Worm (Caenorhabditis elegans): ENCODE results near the gene cest-5.2.

Gene cest-5.2

DNA sequence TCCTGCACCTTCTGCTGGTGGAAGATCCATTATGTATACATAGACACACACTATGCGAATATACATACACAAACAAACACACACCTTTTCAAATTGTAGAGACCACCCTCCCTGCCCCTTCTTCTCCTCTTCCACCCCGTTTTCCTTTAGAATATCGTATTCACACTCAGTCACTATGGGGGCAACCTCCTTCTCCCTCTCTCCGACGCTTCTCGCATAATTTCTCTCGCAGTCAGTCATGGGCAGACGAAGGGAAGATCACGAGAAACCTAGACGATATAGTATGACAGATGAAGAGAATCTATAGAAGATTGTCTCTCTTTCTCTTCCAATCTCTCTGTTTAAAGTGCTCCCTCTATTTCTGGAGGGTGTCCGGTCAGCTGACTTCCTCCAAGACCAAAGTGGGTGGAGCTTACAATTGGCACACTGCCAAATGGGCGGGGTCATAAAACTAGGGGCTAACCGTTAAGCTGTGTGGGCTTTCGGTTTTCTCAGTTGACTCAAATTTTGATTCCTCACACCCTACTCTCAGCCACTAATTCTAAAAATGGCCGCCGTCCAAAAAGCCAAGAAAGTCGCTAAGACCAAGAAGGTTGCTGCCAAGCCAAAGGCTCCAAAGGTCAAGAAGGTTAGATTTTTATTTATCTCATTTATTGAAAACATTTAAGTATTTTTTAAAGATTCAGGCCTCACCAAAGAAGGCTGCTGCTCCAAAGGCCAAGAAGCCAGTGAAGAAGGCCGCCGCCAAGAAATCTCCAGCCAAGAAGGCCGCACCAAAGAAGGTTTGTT, 18.3 kb upstream of the cest-5.2 start, which contains the start of gene hil-7 (continued):
- no peak for TF ChIP-seq fkh-4 (tag; optimal IDR thresholded peaks at IDR 0.05; ENCODE audit: borderline replicate concordance)
- no peak for TF ChIP-seq sup-37 (GFP tag; optimal IDR thresholded peaks at IDR 0.05)
- TF ChIP-seq hlh-4 (tag; optimal IDR thresholded peaks at IDR 0.05): no peak
- peak; percentile 77 for TF ChIP-seq lin-13 (GFP tag; optimal IDR thresholded peaks at IDR 0.05)

DNA sequence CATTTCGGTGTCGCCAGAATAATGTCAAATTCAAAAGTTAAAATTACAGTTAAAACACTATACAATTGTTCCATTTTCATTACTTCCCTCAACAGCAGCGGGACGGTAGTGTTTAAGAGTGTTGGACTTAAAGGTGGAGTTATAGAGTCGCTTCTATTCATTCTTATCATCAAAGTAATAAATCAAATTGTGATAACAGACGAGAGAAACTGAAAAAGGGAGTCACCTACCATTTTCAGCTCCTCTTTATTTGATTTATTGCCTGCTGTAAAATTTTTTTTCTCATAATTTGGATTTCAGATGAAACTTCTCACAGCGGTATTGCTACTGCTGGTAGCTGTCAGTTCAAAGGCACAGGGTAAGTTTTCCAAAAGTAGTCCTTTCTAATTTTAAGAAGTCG, 12.2 kb upstream of the cest-5.2 start, which contains the start of gene C01B10.6:
C01B10.6 (plus strand) TSS at position 301 of the 400 bp plus-strand sequence.
- no peak for TF ChIP-seq ets-5 (GFP tag; IDR thresholded peaks at IDR 0.05)
- TF ChIP-seq alr-1 (tag; optimal IDR thresholded peaks at IDR 0.05; ENCODE audit: borderline replicate concordance): no peak
- no peak for TF ChIP-seq dpl-1 (GFP tag; optimal IDR thresholded peaks at IDR 0.05)
- no peak for TF ChIP-seq elt-3 (tag; optimal IDR thresholded peaks at IDR 0.05)

DNA sequence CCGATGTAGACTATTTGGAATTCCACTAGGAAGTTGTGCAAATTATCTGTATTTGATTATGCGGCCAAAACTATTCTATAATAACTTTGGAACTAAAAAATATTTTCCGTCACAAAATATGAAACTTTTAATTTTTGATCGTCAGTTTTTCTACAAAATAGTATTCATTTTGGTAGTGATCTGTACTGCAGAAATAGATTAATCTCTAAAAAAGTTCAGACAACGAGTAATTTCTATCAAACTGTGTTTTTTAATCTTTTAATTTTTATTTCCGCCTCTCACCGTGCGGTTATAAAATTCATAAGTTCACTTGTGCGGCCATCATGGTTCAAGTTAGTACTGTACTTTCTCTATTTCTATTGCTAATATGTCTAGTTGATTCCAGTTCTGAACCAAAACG, 10.5 kb upstream of the cest-5.2 start, which contains the start of gene C01B10.7:
C01B10.7 (plus strand) TSS at position 301 of the 400 bp plus-strand sequence.
- TF ChIP-seq pqm-1 (tag; optimal IDR thresholded peaks at IDR 0.05): no peak
- TF ChIP-seq alr-1 (tag; optimal IDR thresholded peaks at IDR 0.05; ENCODE audit: borderline replicate concordance): no peak
- no peak for TF ChIP-seq nhr-237 (tag; optimal IDR thresholded peaks at IDR 0.05)
- TF ChIP-seq sptf-1 (tag; optimal IDR thresholded peaks at IDR 0.05): no peak
- TF ChIP-seq nhr-85 (tag): no peak
- no peak for TF ChIP-seq efl-1 (optimal IDR thresholded peaks at IDR 0.05)
- TF ChIP-seq efl-1 (GFP tag; optimal IDR thresholded peaks at IDR 0.05 in 1 of 2): no peak
- no peak for TF ChIP-seq jun-1 (tag; optimal IDR thresholded peaks at IDR 0.05)
- no peak for TF ChIP-seq C16A3.4 (tag; optimal IDR thresholded peaks at IDR 0.05)
- TF ChIP-seq ets-5 (GFP tag; IDR thresholded peaks at IDR 0.05): no peak
- no peak for TF ChIP-seq nhr-76 (tag; optimal IDR thresholded peaks at IDR 0.05)
- TF ChIP-seq nhr-84 (tag; optimal IDR thresholded peaks at IDR 0.05): no peak
- no peak for TF ChIP-seq ztf-4 (tag; optimal IDR thresholded peaks at IDR 0.05)
- no peak for TF ChIP-seq nhr-90 (tag; optimal IDR thresholded peaks at IDR 0.05; ENCODE audit: poor library complexity)
- TF ChIP-seq ama-1 (optimal IDR thresholded peaks at IDR 0.05): no peak
- TF ChIP-seq mab-9 (GFP tag; IDR thresholded peaks at IDR 0.05): no peak
- no peak for TF ChIP-seq aly-2 (tag; optimal IDR thresholded peaks at IDR 0.05)

DNA sequence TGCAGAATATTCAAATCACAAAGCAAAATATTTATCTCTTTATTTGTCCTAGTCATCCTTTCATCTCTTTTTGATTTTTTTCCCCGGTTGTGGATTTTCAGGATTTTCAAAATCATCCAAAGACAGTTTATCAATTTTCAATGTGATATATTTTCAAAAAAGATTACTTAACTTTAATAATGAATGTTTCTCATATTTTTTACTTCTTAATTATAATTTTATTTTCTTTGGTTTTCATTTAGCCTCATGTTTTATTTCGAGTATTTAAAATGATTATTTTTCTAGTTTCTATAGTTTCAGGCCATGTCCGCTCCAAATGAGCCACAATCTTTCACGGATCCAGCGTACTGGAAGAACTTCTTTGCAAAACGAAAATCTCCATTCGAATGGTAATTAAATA, 7.1 kb upstream of the cest-5.2 start, which contains the start of gene metl-13:
metl-13 (plus strand) TSS at position 301 of the 400 bp plus-strand sequence.
- TF ChIP-seq nhr-12 (tag; optimal IDR thresholded peaks at IDR 0.05) (no peak), unc-62 (GFP tag; optimal IDR thresholded peaks at IDR 0.05) (no peak), lsy-2 (tag; optimal IDR thresholded peaks at IDR 0.05) (no peak), ceh-88 (GFP tag; IDR thresholded peaks at IDR 0.05) (no peak), tbx-2 (tag; optimal IDR thresholded peaks at IDR 0.05) (no peak), jun-1 (tag; optimal IDR thresholded peaks at IDR 0.05) (no peak), elt-3 (tag; optimal IDR thresholded peaks at IDR 0.05) (no peak), ceh-8 (GFP tag; optimal IDR thresholded peaks at IDR 0.05) (no peak), hpl-2 (GFP tag; optimal IDR thresholded peaks at IDR 0.05) (no peak), mef-2 (tag; optimal IDR thresholded peaks at IDR 0.05) (no peak), nhr-20 (tag; optimal IDR thresholded peaks at IDR 0.05) (no peak)

DNA sequence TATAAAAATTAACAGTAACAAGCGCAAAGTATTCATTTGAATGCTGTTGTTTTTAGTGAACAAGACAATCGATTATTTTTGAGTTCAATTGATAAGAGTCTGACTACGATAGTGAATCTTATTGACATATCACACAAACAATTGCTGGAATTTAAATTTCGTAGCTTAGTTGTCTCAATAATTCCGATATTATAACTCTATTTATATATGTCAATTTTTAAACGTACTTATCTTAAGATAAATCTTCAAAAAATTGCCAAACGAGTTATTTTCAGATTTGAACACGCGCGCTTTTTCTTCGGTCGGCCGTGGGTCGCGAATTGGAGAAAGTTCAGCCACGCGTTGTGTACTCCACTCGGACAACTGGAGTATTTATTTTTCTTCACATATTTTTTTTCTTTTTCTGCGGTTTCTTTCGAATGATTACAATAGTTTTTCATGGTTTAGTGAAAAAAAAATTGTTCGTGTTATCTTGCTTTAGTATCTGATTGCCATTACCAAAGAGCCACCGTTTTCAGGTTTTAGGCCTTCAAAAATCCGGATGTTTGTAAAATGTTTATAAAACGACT, 4.1 kb upstream of the cest-5.2 start, which contains the start of the genes cest-5.1 and C01B10.9:
cest-5.1 (minus strand) TSS at position 51 of the 569 bp plus-strand sequence.
C01B10.9 (plus strand) TSS at position 519 of the 569 bp plus-strand sequence.
- TF ChIP-seq dsc-1 (tag; optimal IDR thresholded peaks at IDR 0.05) (peak; percentile 88), ceh-82 (tag; optimal IDR thresholded peaks at IDR 0.05) (peak; percentile 48 to 79 (median 61)), swsn-7 (tag; optimal IDR thresholded peaks at IDR 0.05) (peak; percentile 82), nhr-90 (tag; optimal IDR thresholded peaks at IDR 0.05; ENCODE audit: poor library complexity) (peak; percentile 91), efl-1 (optimal IDR thresholded peaks at IDR 0.05) (peak; percentile 64 to 95), efl-1 (GFP tag; optimal IDR thresholded peaks at IDR 0.05 in 1 of 2) (peak; percentile 95 to 99), nhr-12 (tag; optimal IDR thresholded peaks at IDR 0.05) (no peak), sptf-1 (tag; optimal IDR thresholded peaks at IDR 0.05) (no peak), C34B4.2 (tag; optimal IDR thresholded peaks at IDR 0.05) (no peak), lir-3 (tag; optimal IDR thresholded peaks at IDR 0.05; ENCODE audit: poor library complexity) (peak; percentile 96), C04F5.9 (tag; optimal IDR thresholded peaks at IDR 0.05) (peak; percentile 86), nhr-28 (tag; optimal IDR thresholded peaks at IDR 0.05) (no peak), nhr-47 (tag; optimal IDR thresholded peaks at IDR 0.05) (peak; percentile 93), sox-4 (tag; optimal IDR thresholded peaks at IDR 0.05) (peak; percentile 86), lin-15B (tag; optimal IDR thresholded peaks at IDR 0.05) (peak; percentile 62), isw-1 (GFP tag; IDR thresholded peaks at IDR 0.05) (peak; percentile 81), lin-14 (GFP tag; optimal IDR thresholded peaks at IDR 0.05) (no peak), C16A3.4 (tag; optimal IDR thresholded peaks at IDR 0.05) (peak; percentile 66)

Measured in whole organism, L1 larva.